Worm (Caenorhabditis elegans) whole organism, L3 larva: ENCODE measurements around the gene F18E9.7.

ENCODE experiments used
- elt-1 ChIP-seq: fragments of 150-350 bp; optimal IDR thresholded peaks from 2 replicates; lab custom pipeline; 2014; ENCODE audit warnings: missing biosample characterization, missing genetic modification characterization
- elt-2 ChIP-seq: sonication (generic microtip); optimal IDR thresholded peaks from 2 replicates; lab custom pipeline; 2016; ENCODE audit warnings: missing genetic modification reagents, mild to moderate bottlenecking, missing genetic modification characterization, missing compliant biosample characterization
- eor-1 ChIP-seq, 2 experiments: fragments of 150-350 bp; optimal IDR thresholded peaks; 2 replicates each; lab custom pipeline; 2014 to 2018; ENCODE audit warnings: missing biosample characterization in 2 of 2, missing genetic modification characterization in 2 of 2
- fos-1 ChIP-seq: fragments of 150-350 bp; optimal IDR thresholded peaks from 2 replicates; lab custom pipeline; 2014; ENCODE audit warnings: missing biosample characterization, missing genetic modification characterization
- pqm-1 ChIP-seq: fragments of 150-350 bp; optimal IDR thresholded peaks from 2 replicates; lab custom pipeline; 2017; ENCODE audit warnings: missing biosample characterization, missing genetic modification characterization, inconsistent platforms
- ztf-11 ChIP-seq: fragments of 150-350 bp; optimal IDR thresholded peaks from 2 replicates; lab custom pipeline; 2014; ENCODE audit warnings: missing biosample characterization, missing genetic modification characterization

DNA sequence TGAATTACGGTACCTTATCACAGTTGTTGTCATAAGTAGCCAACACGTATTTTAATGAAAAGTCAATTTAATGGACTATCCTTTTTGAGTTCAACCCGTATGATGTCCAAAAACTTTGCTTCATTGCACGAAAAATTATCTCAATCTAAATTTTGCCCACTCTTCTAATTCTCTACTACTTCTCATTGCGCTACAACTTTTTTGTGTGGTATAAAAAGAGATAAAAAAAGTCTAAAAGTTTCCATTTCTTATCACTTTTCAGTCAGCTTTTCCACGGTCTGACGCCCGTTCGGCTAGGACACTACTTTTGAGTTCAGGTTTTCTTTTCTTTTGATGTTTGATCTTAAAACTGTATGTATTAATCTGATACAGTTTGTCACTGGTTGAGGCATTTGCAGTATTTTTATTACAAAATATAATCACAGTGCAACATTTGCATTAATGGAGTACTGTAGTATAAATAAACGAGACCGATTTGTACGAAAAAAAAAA, 29.7 kb downstream of the F18E9.7 start:
- TF ChIP-seq pqm-1 (tag; lab: Kevin White, UChicago): no peak
- no peak for TF ChIP-seq elt-1 (tag; lab: Kevin White, UChicago)
- no peak for TF ChIP-seq fos-1 (tag; lab: Kevin White, UChicago)
- peak; percentile 38 for TF ChIP-seq elt-2 (tag; lab: Kevin White, UChicago)
- TF ChIP-seq eor-1 (tag; optimal IDR thresholded peaks at IDR 0.05; lab: Kevin White, UChicago): no peak
- no peak for TF ChIP-seq ztf-11 (tag; lab: Kevin White, UChicago)
